Fruit fly (Drosophila melanogaster) whole organism, embryonic: Measurements from ENCODE around the gene Frq2.

Source experiments
- Asciz ChIP-seq: fragments of 200-800 bp; sonication (Bioruptor generic); optimal IDR thresholded peaks from 2 replicates; lab custom pipeline; 2017; ENCODE audit warnings: missing biosample characterization, mild to moderate bottlenecking, missing genetic modification characterization, missing genetic modification reagents
- B-H1 ChIP-seq: fragments of 200-800 bp; sonication (Bioruptor generic); IDR thresholded peaks from 3 replicates; pipeline ENCODE4 v1.3.6; 2022; ENCODE audit warnings: missing biosample characterization, missing genetic modification characterization
- Bteb2 ChIP-seq: fragments of 200-800 bp; sonication (Bioruptor generic); optimal IDR thresholded peaks from 2 replicates; lab custom pipeline; 2016; ENCODE audit warnings: missing biosample characterization, missing genetic modification characterization
- CG10543 ChIP-seq: fragments of 200-800 bp; sonication (Bioruptor generic); optimal IDR thresholded peaks from 3 replicates; lab custom pipeline; 2017; ENCODE audit warnings: missing biosample characterization, mild to moderate bottlenecking, missing genetic modification characterization, moderate library complexity
- CG10565 ChIP-seq: fragments of 200-800 bp; sonication (Bioruptor generic); optimal IDR thresholded peaks from 3 replicates; lab custom pipeline; 2016; ENCODE audit warnings: missing biosample characterization, mild to moderate bottlenecking, missing genetic modification characterization
- CG11093 ChIP-seq: fragments of 200-800 bp; sonication (Bioruptor generic); IDR thresholded peaks from 3 replicates; pipeline ENCODE4 v1.3.6; 2022; ENCODE audit warnings: missing biosample characterization, missing genetic modification characterization
- CG1233 ChIP-seq: fragments of 200-800 bp; sonication (Bioruptor generic); optimal IDR thresholded peaks from 4 replicates; lab custom pipeline; 2018; ENCODE audit warnings: missing biosample characterization, mild to moderate bottlenecking, missing genetic modification characterization
- CG12769 ChIP-seq: fragments of 200-800 bp; sonication (Bioruptor generic); optimal IDR thresholded peaks from 2 replicates; lab custom pipeline; 2019; ENCODE audit warnings: missing biosample characterization, mild to moderate bottlenecking, missing genetic modification characterization, moderate library complexity
- CG13775 ChIP-seq: fragments of 200-800 bp; sonication (Bioruptor generic); optimal IDR thresholded peaks from 3 replicates; lab custom pipeline; 2017; ENCODE audit warnings: missing biosample characterization, mild to moderate bottlenecking, missing genetic modification characterization
- CG18476 ChIP-seq: fragments of 200-800 bp; sonication (Bioruptor generic); optimal IDR thresholded peaks from 2 replicates; lab custom pipeline; 2016; ENCODE audit warnings: missing biosample characterization, mild to moderate bottlenecking, missing genetic modification characterization
- CG18619 ChIP-seq: fragments of 200-800 bp; sonication (Bioruptor generic); optimal IDR thresholded peaks from 3 replicates; lab custom pipeline; 2017; ENCODE audit warnings: missing biosample characterization, mild to moderate bottlenecking, missing genetic modification characterization
- CG2875 ChIP-seq: fragments of 200-800 bp; sonication (Bioruptor generic); optimal IDR thresholded peaks from 2 replicates; lab custom pipeline; 2017; ENCODE audit warnings: missing biosample characterization, mild to moderate bottlenecking, missing genetic modification characterization, missing genetic modification reagents
- CG2889 ChIP-seq: fragments of 200-800 bp; sonication (Bioruptor generic); IDR thresholded peaks from 3 replicates; pipeline ENCODE4 v1.3.6; 2022; ENCODE audit warnings: missing biosample characterization, missing genetic modification characterization
- CG3407 ChIP-seq: fragments of 200-800 bp; sonication (Bioruptor generic); optimal IDR thresholded peaks from 2 replicates; lab custom pipeline; 2018; ENCODE audit warnings: missing biosample characterization, mild to moderate bottlenecking, missing genetic modification characterization
- CG4328 ChIP-seq: fragments of 200-800 bp; sonication (Bioruptor generic); optimal IDR thresholded peaks from 3 replicates; lab custom pipeline; 2017; ENCODE audit warnings: missing biosample characterization, missing genetic modification reagents, missing genetic modification characterization
- CG4424 ChIP-seq: fragments of 200-800 bp; sonication (Bioruptor generic); optimal IDR thresholded peaks from 3 replicates; lab custom pipeline; 2016; ENCODE audit warnings: missing biosample characterization, missing genetic modification characterization
- CG6689 ChIP-seq: fragments of 200-800 bp; sonication (Bioruptor generic); IDR thresholded peaks from 2 replicates; pipeline ENCODE4 v1.3.6; 2022; ENCODE audit warnings: missing biosample characterization, missing genetic modification characterization
- CG6765 ChIP-seq: fragments of 200-800 bp; sonication (Bioruptor generic); optimal IDR thresholded peaks from 3 replicates; lab custom pipeline; 2017; ENCODE audit warnings: missing biosample characterization, mild to moderate bottlenecking, missing genetic modification characterization
- CG6791 ChIP-seq: fragments of 200-800 bp; sonication (Bioruptor generic); IDR thresholded peaks from 3 replicates; pipeline ENCODE4 v1.3.6; 2022; ENCODE audit warnings: missing biosample characterization, missing genetic modification characterization; ENCODE audit not compliant: partially characterized antibody
- CG8290 ChIP-seq, 3 experiments: fragments of 200-800 bp; sonication (Bioruptor generic); optimal IDR thresholded peaks; 2 replicates each; lab custom pipeline; 2016 to 2019; ENCODE audit warnings: missing biosample characterization in 3 of 3, missing genetic modification characterization in 3 of 3, mild to moderate bottlenecking in 2 of 3, moderate library complexity in 1 of 3
- CG9437 ChIP-seq: fragments of 200-800 bp; sonication (Bioruptor generic); optimal IDR thresholded peaks from 2 replicates; lab custom pipeline; 2018; ENCODE audit warnings: missing biosample characterization, mild to moderate bottlenecking, missing genetic modification characterization
- CG9727 ChIP-seq: fragments of 200-800 bp; sonication (Bioruptor generic); optimal IDR thresholded peaks from 3 replicates; lab custom pipeline; 2017; ENCODE audit warnings: missing biosample characterization, mild to moderate bottlenecking, missing genetic modification characterization
- CG9797 ChIP-seq: fragments of 200-800 bp; sonication (Bioruptor generic); optimal IDR thresholded peaks from 3 replicates; lab custom pipeline; 2018; ENCODE audit warnings: missing biosample characterization, mild to moderate bottlenecking, missing genetic modification characterization
- Dip2 ChIP-seq: fragments of 200-800 bp; sonication (Bioruptor generic); IDR thresholded peaks from 2 replicates; pipeline ENCODE4 v1.3.6; 2022; ENCODE audit warnings: missing biosample characterization, missing genetic modification characterization
- Dp ChIP-seq: fragments of 200-800 bp; sonication (Bioruptor generic); optimal IDR thresholded peaks from 2 replicates; lab custom pipeline; 2018; ENCODE audit warnings: missing biosample characterization, mild to moderate bottlenecking, missing genetic modification characterization, moderate library complexity
- HLH4C ChIP-seq: fragments of 200-800 bp; sonication (Bioruptor generic); IDR thresholded peaks from 3 replicates; pipeline ENCODE4 v1.3.6; 2022; ENCODE audit warnings: missing biosample characterization, missing genetic modification characterization; ENCODE audit not compliant: partially characterized antibody
- HmgD ChIP-seq: fragments of 200-800 bp; sonication (Bioruptor generic); optimal IDR thresholded peaks from 3 replicates; lab custom pipeline; 2016; ENCODE audit warnings: missing biosample characterization, missing genetic modification characterization
- Hr3 ChIP-seq: fragments of 200-800 bp; sonication (Bioruptor generic); optimal IDR thresholded peaks from 3 replicates; lab custom pipeline; 2016; ENCODE audit warnings: missing biosample characterization, missing genetic modification characterization
- Lim3 ChIP-seq: fragments of 200-800 bp; sonication (Bioruptor generic); IDR thresholded peaks from 2 replicates; pipeline ENCODE4 v1.3.6; 2022; ENCODE audit warnings: missing biosample characterization, missing genetic modification characterization
- Opbp ChIP-seq: fragments of 200-800 bp; sonication (Bioruptor generic); IDR thresholded peaks from 3 replicates; pipeline ENCODE4 v1.3.6; 2022; ENCODE audit warnings: missing biosample characterization, missing genetic modification characterization; ENCODE audit not compliant: partially characterized antibody
- Ptx1 ChIP-seq: fragments of 200-800 bp; sonication (Bioruptor generic); IDR thresholded peaks from 2 replicates; pipeline ENCODE4 v1.3.6; 2022; ENCODE audit warnings: missing biosample characterization, missing genetic modification characterization
- Sox100B ChIP-seq: fragments of 200-800 bp; sonication (Bioruptor generic); optimal IDR thresholded peaks from 3 replicates; lab custom pipeline; 2018; ENCODE audit warnings: missing biosample characterization, mild to moderate bottlenecking, missing genetic modification characterization
- Sry-δ ChIP-seq: fragments of 200-800 bp; sonication (Bioruptor generic); optimal IDR thresholded peaks from 2 replicates; lab custom pipeline; 2016; ENCODE audit warnings: missing biosample characterization, missing genetic modification characterization
- ase ChIP-seq: fragments of 200-800 bp; sonication (Bioruptor generic); IDR thresholded peaks from 3 replicates; pipeline ENCODE4 v1.3.6; 2022; ENCODE audit warnings: missing biosample characterization, missing genetic modification characterization
- az2 ChIP-seq: fragments of 200-800 bp; sonication (Bioruptor generic); optimal IDR thresholded peaks from 3 replicates; lab custom pipeline; 2016; ENCODE audit warnings: missing biosample characterization, missing genetic modification characterization
- cas ChIP-seq: fragments of 200-800 bp; sonication (Bioruptor generic); IDR thresholded peaks from 2 replicates; pipeline ENCODE4 v1.3.6; 2022; ENCODE audit warnings: missing biosample characterization, missing genetic modification characterization
- cg ChIP-seq: fragments of 200-800 bp; sonication (Bioruptor generic); optimal IDR thresholded peaks from 3 replicates; lab custom pipeline; 2019; ENCODE audit warnings: missing biosample characterization, mild to moderate bottlenecking, missing genetic modification characterization, moderate library complexity
- dimm ChIP-seq: fragments of 200-800 bp; sonication (Bioruptor generic); IDR thresholded peaks from 2 replicates; pipeline ENCODE4 v1.3.6; 2022; ENCODE audit warnings: missing biosample characterization, missing genetic modification characterization
- fu2 ChIP-seq: fragments of 200-800 bp; sonication (Bioruptor generic); optimal IDR thresholded peaks from 2 replicates; lab custom pipeline; 2016; ENCODE audit warnings: missing biosample characterization, missing genetic modification characterization
- gfzf ChIP-seq: fragments of 200-800 bp; sonication (Bioruptor generic); optimal IDR thresholded peaks from 2 replicates; lab custom pipeline; 2016; ENCODE audit warnings: missing biosample characterization, mild to moderate bottlenecking, missing genetic modification characterization, moderate library complexity
- inv ChIP-seq: fragments of 200-800 bp; sonication (Bioruptor generic); IDR thresholded peaks from 2 replicates; pipeline ENCODE4 v1.3.6; 2022; ENCODE audit warnings: missing biosample characterization, missing genetic modification characterization; ENCODE audit not compliant: partially characterized antibody
- jigr1 ChIP-seq: fragments of 200-800 bp; sonication (Bioruptor generic); IDR thresholded peaks from 3 replicates; pipeline ENCODE4 v1.3.6; 2022; ENCODE audit warnings: missing biosample characterization, missing genetic modification characterization
- lola ChIP-seq, 3 experiments: fragments of >200 bp in 2 of 3; fragments of 200-800 bp in 1 of 3; sonication (Bioruptor generic) in 1 of 3; optimal IDR thresholded peaks; 2 replicates each; lab custom pipeline; 2017 to 2019; ENCODE audit warnings: missing biosample characterization in 3 of 3, missing genetic modification characterization in 3 of 3, mild to moderate bottlenecking in 1 of 3, moderate library complexity in 1 of 3
- odd ChIP-seq: fragments of 200-800 bp; sonication (Bioruptor generic); optimal IDR thresholded peaks from 2 replicates; lab custom pipeline; 2017; ENCODE audit warnings: missing biosample characterization, mild to moderate bottlenecking, missing genetic modification characterization
- phol ChIP-seq: fragments of 200-800 bp; sonication (Bioruptor generic); optimal IDR thresholded peaks from 3 replicates; lab custom pipeline; 2018; ENCODE audit warnings: missing biosample characterization, mild to moderate bottlenecking, missing genetic modification characterization, moderate library complexity
- row ChIP-seq: fragments of 200-800 bp; sonication (Bioruptor generic); IDR thresholded peaks from 3 replicates; pipeline ENCODE4 v1.3.6; 2022; ENCODE audit warnings: missing biosample characterization, missing genetic modification characterization
- so ChIP-seq: fragments of 200-800 bp; sonication (Bioruptor generic); IDR thresholded peaks from 3 replicates; pipeline ENCODE4 v1.3.6; 2022; ENCODE audit warnings: missing biosample characterization, missing genetic modification characterization
- vnd ChIP-seq: fragments of 200-800 bp; sonication (Bioruptor generic); IDR thresholded peaks from 3 replicates; pipeline ENCODE4 v1.3.6; 2022; ENCODE audit warnings: missing biosample characterization, missing genetic modification characterization; ENCODE audit not compliant: partially characterized antibody

Frq2 gene

dm6 chrX:18136910-18137849 lies 40.2 kb upstream of the Frq2 start, which contains the start of gene ari-1 (continued):
- TF ChIP-seq CG10543 (GFP tag; lab: Kevin White, UChicago) (no peak), jigr1 (GFP tag; lab: Robert Waterston, UW) (no peak), Dip2 (no peak), CG11093 (no peak), HLH4C (GFP tag; lab: Robert Waterston, UW) (peak; percentile 47; the same call in 2 of the 3 replicates), CG9437 (GFP tag; lab: Kevin White, UChicago) (peak; percentile 68), CG3407 (GFP tag; lab: Kevin White, UChicago) (no peak), odd (GFP tag; lab: Kevin White, UChicago) (no peak), CG1233 (GFP tag; lab: Kevin White, UChicago) (no peak), Asciz (GFP tag; lab: Kevin White, UChicago) (no peak), dimm (GFP tag; lab: Robert Waterston, UW) (no peak), CG18476 (GFP tag; lab: Kevin White, UChicago) (no peak), vnd (GFP tag; lab: Robert Waterston, UW) (no peak), CG12769 (no peak), Lim3 (no peak), CG13775 (GFP tag; lab: Kevin White, UChicago) (no peak), so (GFP tag; lab: Robert Waterston, UW) (no peak), CG18619 (no peak), Sox100B (no peak), az2 (no peak), phol (no peak), CG8290 (GFP tag; optimal IDR thresholded peaks at IDR 0.05; lab: Kevin White, UChicago) (no peak), CG8290 (tag; optimal IDR thresholded peaks at IDR 0.05; lab: Kevin White, UChicago) (peak in 1 of 2 experiments; percentile 52), CG9727 (no peak), Ptx1 (GFP tag; lab: Robert Waterston, UW) (no peak), Bteb2 (GFP tag; lab: Kevin White, UChicago) (no peak), CG2875 (GFP tag; lab: Kevin White, UChicago) (no peak), Opbp (peak; percentile 46; the same call in 1 of the 3 replicates), fu2 (GFP tag; lab: Kevin White, UChicago) (no peak), B-H1 (GFP tag; lab: Robert Waterston, UW) (no peak), gfzf (GFP tag; lab: Kevin White, UChicago) (peak; percentile 82), CG10565 (GFP tag; lab: Kevin White, UChicago) (no peak), Dp (GFP tag; lab: Kevin White, UChicago) (no peak), CG4424 (GFP tag; lab: Kevin White, UChicago) (no peak), cg (peak; percentile 97), lola (GFP tag; optimal IDR thresholded peaks at IDR 0.05; lab: Kevin White, UChicago) (peak in 1 of 3 experiments; percentile 45), CG6765 (GFP tag; lab: Kevin White, UChicago) (no peak), row (GFP tag; lab: Robert Waterston, UW) (peak; percentile 56), CG9797 (GFP tag; lab: Kevin White, UChicago) (peak; percentile 79), CG6791 (GFP tag; lab: Robert Waterston, UW) (peak; percentile 57; the same call in 2 of the 3 replicates), Hr3 (GFP tag; lab: Kevin White, UChicago) (no peak), CG2889 (GFP tag; lab: Robert Waterston, UW) (no peak), cas (GFP tag; lab: Robert Waterston, UW) (no peak), CG4328 (GFP tag; lab: Kevin White, UChicago) (no peak), CG6689 (GFP tag; lab: Robert Waterston, UW) (no peak), ase (GFP tag; lab: Robert Waterston, UW) (no peak), inv (GFP tag; lab: Robert Waterston, UW) (0 out of 2 replicates have a peak, but pooled peaks have one; percentile 10), HmgD (GFP tag; lab: Kevin White, UChicago) (no peak), Sry-δ (GFP tag; lab: Kevin White, UChicago) (peak; percentile 10)
